Worm (Caenorhabditis elegans): ENCODE data around the gene F21A3.2.

F21A3.2 gene

ce11 chrV:15499099-15499498 lies 34.7 kb downstream of the F21A3.2 start:
- no peak for TF ChIP-seq tbx-37 (GFP tag; conservative IDR thresholded peaks at IDR 0.05)
- TF ChIP-seq sea-1 (GFP tag; conservative IDR thresholded peaks at IDR 0.05): no peak
- TF ChIP-seq hmbx-1 (tag; optimal IDR thresholded peaks at IDR 0.05): no peak
- no peak for TF ChIP-seq tra-4 (tag; optimal IDR thresholded peaks at IDR 0.05)
- TF ChIP-seq scrt-1 (GFP tag; IDR thresholded peaks at IDR 0.05): no peak
- no peak for TF ChIP-seq aly-1 (tag; optimal IDR thresholded peaks at IDR 0.05)
- no peak for TF ChIP-seq hnd-1 (tag; optimal IDR thresholded peaks at IDR 0.05)
- TF ChIP-seq F13C5.2 (tag; optimal IDR thresholded peaks at IDR 0.05): no peak
- TF ChIP-seq pes-1 (GFP tag; IDR thresholded peaks at IDR 0.05): no peak

- no peak for TF ChIP-seq tra-4 (tag; optimal IDR thresholded peaks at IDR 0.05)
- TF ChIP-seq hmg-4 (GFP tag; optimal IDR thresholded peaks at IDR 0.05): no peak
- TF ChIP-seq ceh-13 (GFP tag; optimal IDR thresholded peaks at IDR 0.05): no peak
- TF ChIP-seq hmbx-1 (tag; optimal IDR thresholded peaks at IDR 0.05): no peak
- TF ChIP-seq F13C5.2 (tag; optimal IDR thresholded peaks at IDR 0.05): no peak
- no peak for TF ChIP-seq tbx-37 (GFP tag; conservative IDR thresholded peaks at IDR 0.05)
- TF ChIP-seq hnd-1 (tag; optimal IDR thresholded peaks at IDR 0.05): no peak
- TF ChIP-seq tbx-11 (GFP tag; IDR thresholded peaks at IDR 0.05): no peak
Measured at ce11 chrV:15498434-15498833, 35.3 kb downstream of the F21A3.2 start, which contains the start of gene C06B8.7. C06B8.7 (plus strand) TSS chrV:15498734.

ce11 chrV:15497731-15498130 lies 36.0 kb downstream of the F21A3.2 start:
- TF ChIP-seq B0310.2 (tag; optimal IDR thresholded peaks at IDR 0.05): no peak
- no peak for TF ChIP-seq ceh-36 (tag; optimal IDR thresholded peaks at IDR 0.05)
- TF ChIP-seq aly-1 (tag; optimal IDR thresholded peaks at IDR 0.05): no peak
- no peak for TF ChIP-seq ama-1 (optimal IDR thresholded peaks at IDR 0.05)
- no peak for TF ChIP-seq ceh-13 (GFP tag; optimal IDR thresholded peaks at IDR 0.05)
- no peak for TF ChIP-seq hnd-1 (tag; optimal IDR thresholded peaks at IDR 0.05)
- TF ChIP-seq tbx-37 (GFP tag; conservative IDR thresholded peaks at IDR 0.05): no peak

DNA sequence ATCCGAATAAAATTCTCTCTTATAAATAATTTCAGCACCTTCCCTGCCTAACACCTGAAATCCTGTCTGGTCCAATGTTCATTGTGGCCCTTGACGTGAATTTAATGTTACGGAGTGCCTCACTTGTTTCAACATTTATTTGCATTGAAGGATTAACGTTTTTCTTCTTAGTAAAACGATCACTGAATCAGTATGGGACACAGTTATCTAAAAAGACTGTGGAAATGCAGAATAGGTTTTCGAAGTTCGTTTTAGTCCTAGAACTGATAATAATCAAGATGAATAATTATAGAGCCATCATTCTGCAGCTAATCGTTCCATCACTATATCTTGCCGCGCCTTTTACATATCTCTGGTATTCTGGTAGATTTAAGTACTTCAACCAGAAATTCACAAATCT lies 38.6 kb downstream of the F21A3.2 start, which contains the start of gene srh-219:
Gene srh-219, plus strand, starts transcription at position 301 of the 400 bp plus-strand sequence.
- no peak for TF ChIP-seq hmbx-1 (tag; optimal IDR thresholded peaks at IDR 0.05)
- no peak for TF ChIP-seq hmg-4 (GFP tag; optimal IDR thresholded peaks at IDR 0.05)
- TF ChIP-seq ets-7 (tag; optimal IDR thresholded peaks at IDR 0.05): no peak
- TF ChIP-seq sea-1 (GFP tag; conservative IDR thresholded peaks at IDR 0.05): no peak
- TF ChIP-seq scrt-1 (GFP tag; IDR thresholded peaks at IDR 0.05): no peak
- TF ChIP-seq flt-1 (GFP tag; IDR thresholded peaks at IDR 0.05): no peak

DNA sequence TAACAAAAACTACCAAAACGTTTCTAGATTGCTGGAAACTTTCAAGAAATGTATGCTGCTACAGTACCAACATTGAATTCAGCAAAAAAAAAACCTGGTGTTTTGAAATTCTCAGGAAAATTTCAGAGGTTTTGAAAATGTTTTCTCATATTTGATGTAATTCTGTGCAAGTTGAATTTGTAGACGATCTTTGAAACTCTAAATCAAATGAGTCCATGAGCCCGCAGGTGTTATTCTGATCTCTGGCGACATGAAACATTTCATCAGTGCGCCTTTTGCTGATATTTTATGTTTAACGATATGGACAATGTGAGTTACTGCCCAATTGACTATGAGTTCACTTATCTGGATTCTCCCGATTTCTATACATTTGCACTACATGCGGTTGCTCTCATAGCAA lies 40.1 kb downstream of the F21A3.2 start, which contains the start of gene srh-218:
Gene srh-218, plus strand, starts transcription at position 301 of the 400 bp plus-strand sequence.
- TF ChIP-seq flt-1 (GFP tag; IDR thresholded peaks at IDR 0.05) (no peak), aly-1 (tag; optimal IDR thresholded peaks at IDR 0.05) (no peak), sea-1 (GFP tag; conservative IDR thresholded peaks at IDR 0.05) (no peak), F13C5.2 (tag; optimal IDR thresholded peaks at IDR 0.05) (no peak), pes-1 (GFP tag; IDR thresholded peaks at IDR 0.05) (no peak), B0310.2 (tag; optimal IDR thresholded peaks at IDR 0.05) (no peak), ama-1 (optimal IDR thresholded peaks at IDR 0.05) (no peak), ets-7 (tag; optimal IDR thresholded peaks at IDR 0.05) (no peak), tra-4 (tag; optimal IDR thresholded peaks at IDR 0.05) (no peak), scrt-1 (GFP tag; IDR thresholded peaks at IDR 0.05) (no peak), ceh-36 (tag; optimal IDR thresholded peaks at IDR 0.05) (no peak), hmg-4 (GFP tag; optimal IDR thresholded peaks at IDR 0.05) (no peak), hmbx-1 (tag; optimal IDR thresholded peaks at IDR 0.05) (no peak), tbx-11 (GFP tag; IDR thresholded peaks at IDR 0.05) (no peak), tbx-37 (GFP tag; conservative IDR thresholded peaks at IDR 0.05) (no peak), ceh-13 (GFP tag; optimal IDR thresholded peaks at IDR 0.05) (no peak), hnd-1 (tag; optimal IDR thresholded peaks at IDR 0.05) (no peak)

DNA sequence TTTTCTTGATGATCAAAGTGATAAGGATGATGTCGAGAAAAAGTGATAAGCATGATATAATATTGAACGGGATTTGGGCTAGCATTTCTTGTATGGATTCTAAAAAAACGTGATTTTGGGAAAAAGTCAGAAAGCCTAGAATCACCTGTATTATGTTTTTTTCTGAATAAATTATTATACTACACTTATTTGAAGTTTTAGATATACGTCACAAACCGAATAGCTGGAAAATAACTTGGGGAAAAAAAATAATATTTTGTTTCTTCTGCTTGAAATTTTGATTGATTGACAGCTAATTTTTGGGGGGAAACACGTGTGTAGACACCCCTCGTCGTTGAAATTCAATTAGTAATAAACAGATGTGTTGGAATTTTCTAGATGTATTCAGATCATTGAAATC lies 41.2 kb downstream of the F21A3.2 start, which contains the start of gene str-264:
Gene str-264, minus strand, starts transcription at position 101 of the 400 bp plus-strand sequence.
- no peak for TF ChIP-seq hmg-4 (GFP tag; optimal IDR thresholded peaks at IDR 0.05)

- TF ChIP-seq hnd-1 (tag; optimal IDR thresholded peaks at IDR 0.05) (no peak), ama-1 (optimal IDR thresholded peaks at IDR 0.05) (no peak), sea-1 (GFP tag; conservative IDR thresholded peaks at IDR 0.05) (no peak), ceh-36 (tag; optimal IDR thresholded peaks at IDR 0.05) (no peak), tra-4 (tag; optimal IDR thresholded peaks at IDR 0.05) (no peak), tbx-37 (GFP tag; conservative IDR thresholded peaks at IDR 0.05) (no peak), flt-1 (GFP tag; IDR thresholded peaks at IDR 0.05) (no peak), pes-1 (GFP tag; IDR thresholded peaks at IDR 0.05) (no peak), F13C5.2 (tag; optimal IDR thresholded peaks at IDR 0.05) (no peak), hmg-4 (GFP tag; optimal IDR thresholded peaks at IDR 0.05) (no peak), ets-7 (tag; optimal IDR thresholded peaks at IDR 0.05) (no peak), hmbx-1 (tag; optimal IDR thresholded peaks at IDR 0.05) (no peak), B0310.2 (tag; optimal IDR thresholded peaks at IDR 0.05) (no peak), scrt-1 (GFP tag; IDR thresholded peaks at IDR 0.05) (no peak), aly-1 (tag; optimal IDR thresholded peaks at IDR 0.05) (no peak), ceh-13 (GFP tag; optimal IDR thresholded peaks at IDR 0.05) (no peak), tbx-11 (GFP tag; IDR thresholded peaks at IDR 0.05) (no peak)
Measured at ce11 chrV:15487764-15488163, 46.0 kb downstream of the F21A3.2 start, which contains the start of gene srw-21. srw-21 (plus strand) TSS chrV:15488064.

- no peak for TF ChIP-seq tbx-37 (GFP tag; conservative IDR thresholded peaks at IDR 0.05)
- no peak for TF ChIP-seq scrt-1 (GFP tag; IDR thresholded peaks at IDR 0.05)
- TF ChIP-seq ets-7 (tag; optimal IDR thresholded peaks at IDR 0.05): no peak
- no peak for TF ChIP-seq tra-4 (tag; optimal IDR thresholded peaks at IDR 0.05)
- TF ChIP-seq hmg-4 (GFP tag; optimal IDR thresholded peaks at IDR 0.05): no peak
- no peak for TF ChIP-seq pes-1 (GFP tag; IDR thresholded peaks at IDR 0.05)
Measured at ce11 chrV:15484537-15484936, 49.2 kb downstream of the F21A3.2 start, which contains the start of gene C06B8.3. C06B8.3 (minus strand) TSS chrV:15484637.

All from whole organism, early embryonic.